Worm (Caenorhabditis elegans): ENCODE results near the gene F26D2.14.

ce11 chrV:16407663-16408062 lies 28.0 kb upstream of the F26D2.14 start, which contains the start of gene F26D2.3:
- TF ChIP-seq him-1 (tag; optimal IDR thresholded peaks at IDR 0.05), result no peak
- TF ChIP-seq dao-5 (tag; optimal IDR thresholded peaks at IDR 0.05), result no peak
- TF ChIP-seq W03F9.2 (tag; optimal IDR thresholded peaks at IDR 0.05), result no peak
